Worm (Caenorhabditis elegans) whole organism, L4 larva: Measurements from ENCODE around the gene fil-1.

Experiments used
- aly-2 ChIP-seq: sonication (generic microtip); optimal IDR thresholded peaks from 2 replicates; lab custom pipeline; 2018; ENCODE audit warnings: missing biosample characterization, missing genetic modification characterization
- ama-1 ChIP-seq: fragments of 150-350 bp; optimal IDR thresholded peaks from 2 replicates; lab custom pipeline; 2014; ENCODE audit warnings: inconsistent platforms, mixed read lengths
- ces-1 ChIP-seq: fragments of 150-350 bp; sonication (generic microtip); optimal IDR thresholded peaks from 4 replicates; lab custom pipeline; 2014; ENCODE audit warnings: missing biosample characterization, missing genetic modification reagents, missing genetic modification characterization
- lir-3 ChIP-seq: sonication (generic microtip); optimal IDR thresholded peaks from 2 replicates; lab custom pipeline; 2016; ENCODE audit warnings: mild to moderate bottlenecking, missing genetic modification characterization, missing compliant biosample characterization
- nhr-11 ChIP-seq: fragments of 150-350 bp; optimal IDR thresholded peaks from 2 replicates; lab custom pipeline; 2014; ENCODE audit warnings: missing biosample characterization, missing genetic modification characterization
- nhr-77 ChIP-seq: fragments of 150-350 bp; optimal IDR thresholded peaks from 2 replicates; lab custom pipeline; 2014; ENCODE audit warnings: missing biosample characterization, missing genetic modification characterization
- set-16 ChIP-seq: fragments of 200-800 bp; sonication (Bioruptor generic); IDR thresholded peaks from 2 replicates; pipeline ENCODE4 v1.3.6; 2022; ENCODE audit warnings: missing genetic modification reagents, missing genetic modification characterization, missing compliant biosample characterization

- TF ChIP-seq ces-1 (GFP tag; lab: Kevin White, UChicago) (no peak), nhr-77 (no peak), aly-2 (tag; lab: Kevin White, UChicago) (no peak), ama-1 (lab: Kevin White, UChicago) (no peak), set-16 (GFP tag; lab: Robert Waterston, UW) (no peak), lir-3 (tag; lab: Kevin White, UChicago) (no peak), nhr-11 (tag; lab: Kevin White, UChicago) (no peak)
Observed at ce11 chrV:14991489-14991888, 2.1 kb upstream of the fil-1 start.
